Fruit fly (Drosophila melanogaster): Measurements from ENCODE around the gene CG13733.

CG13733 gene

dm6 chr3L:17474711-17475451 lies 3.8 kb downstream of the CG13733 start, which contains the start of the genes UQCR-Q and CG46525 (continued):
- no peak for TF ChIP-seq esg (GFP tag; conservative IDR thresholded peaks at IDR 0.05)
- no peak for TF ChIP-seq slou (GFP tag; optimal IDR thresholded peaks at IDR 0.05)
- TF ChIP-seq Mrtf (GFP tag; IDR thresholded peaks at IDR 0.05): no peak
- no peak for TF ChIP-seq ase (GFP tag; IDR thresholded peaks at IDR 0.05)
- TF ChIP-seq dysf (GFP tag; IDR thresholded peaks at IDR 0.05): no peak
- TF ChIP-seq Drgx (GFP tag; IDR thresholded peaks at IDR 0.05): no peak
- TF ChIP-seq CTCF (GFP tag; optimal IDR thresholded peaks at IDR 0.05): peak; percentile 75
- TF ChIP-seq wek (GFP tag; optimal IDR thresholded peaks at IDR 0.05): no peak
- TF ChIP-seq CG13424 (tag; optimal IDR thresholded peaks at IDR 0.05): peak; percentile 12
- no peak for TF ChIP-seq CG17328 (GFP tag; IDR thresholded peaks at IDR 0.05)
- TF ChIP-seq CG30020 (tag; optimal IDR thresholded peaks at IDR 0.05): no peak
- no peak for TF ChIP-seq CG7372 (GFP tag; IDR thresholded peaks at IDR 0.05)
- TF ChIP-seq CG4328 (GFP tag; optimal IDR thresholded peaks at IDR 0.05): no peak
- TF ChIP-seq E2f1 (GFP tag; IDR thresholded peaks at IDR 0.05): no peak
- TF ChIP-seq CG7987 (GFP tag; optimal IDR thresholded peaks at IDR 0.05): peak; percentile 8
- TF ChIP-seq sc (optimal IDR thresholded peaks at IDR 0.05): no peak
- no peak for TF ChIP-seq sc (GFP tag; optimal IDR thresholded peaks at IDR 0.05)
- no peak for TF ChIP-seq scrt (GFP tag; optimal IDR thresholded peaks at IDR 0.05)
- no peak for TF ChIP-seq Hr51 (GFP tag; optimal IDR thresholded peaks at IDR 0.05)
- no peak for TF ChIP-seq wor (GFP tag; IDR thresholded peaks at IDR 0.05)
- no peak for TF ChIP-seq CG4360 (GFP tag; IDR thresholded peaks at IDR 0.05)
- no peak for TF ChIP-seq Taf1 (GFP tag; IDR thresholded peaks at IDR 0.05)
- no peak for TF ChIP-seq CG7928 (GFP tag; optimal IDR thresholded peaks at IDR 0.05)
- TF ChIP-seq CG17912 (GFP tag; optimal IDR thresholded peaks at IDR 0.05): peak; percentile 70
- no peak for TF ChIP-seq D (optimal IDR thresholded peaks at IDR 0.05)
- TF ChIP-seq D (GFP tag; optimal IDR thresholded peaks at IDR 0.05): no peak
- TF ChIP-seq CG6272 (GFP tag; IDR thresholded peaks at IDR 0.05): no peak
- TF ChIP-seq pb (GFP tag; optimal IDR thresholded peaks at IDR 0.05): no peak
- TF ChIP-seq CG10959 (GFP tag; IDR thresholded peaks at IDR 0.05): no peak
- no peak for TF ChIP-seq ro (GFP tag; IDR thresholded peaks at IDR 0.05)
- TF ChIP-seq caup (GFP tag; optimal IDR thresholded peaks at IDR 0.05; ENCODE audit: severe bottlenecking): no peak
- TF ChIP-seq hb (GFP tag; IDR thresholded peaks at IDR 0.05; ENCODE audit: partially characterized antibody): no peak
- no peak for TF ChIP-seq kni (GFP tag; optimal IDR thresholded peaks at IDR 0.05)
- TF ChIP-seq ftz-f1 (GFP tag; optimal IDR thresholded peaks at IDR 0.05): peak; percentile 80
- TF ChIP-seq Doc2 (GFP tag; IDR thresholded peaks at IDR 0.05): no peak
- no peak for TF ChIP-seq fd3F (GFP tag; optimal IDR thresholded peaks at IDR 0.05)
- peak; percentile 1 for TF ChIP-seq pho (GFP tag; optimal IDR thresholded peaks at IDR 0.05)
- TF ChIP-seq salm (tag; optimal IDR thresholded peaks at IDR 0.05): no peak
- TF ChIP-seq chinmo (GFP tag; IDR thresholded peaks at IDR 0.05; ENCODE audit: partially characterized antibody): peak; percentile 33; the same call in 1 of the 4 replicates
- peak; percentile 45 for TF ChIP-seq BEAF-32 (GFP tag; optimal IDR thresholded peaks at IDR 0.05)
- TF ChIP-seq CG8478 (optimal IDR thresholded peaks at IDR 0.05): no peak
- peak; percentile 99 for TF ChIP-seq gfzf (GFP tag; optimal IDR thresholded peaks at IDR 0.05)
- TF ChIP-seq sr (GFP tag; IDR thresholded peaks at IDR 0.05): no peak
- TF ChIP-seq tll (GFP tag; optimal IDR thresholded peaks at IDR 0.05): peak in 1 of 2 experiments; percentile 15
- no peak for TF ChIP-seq cwo (GFP tag; optimal IDR thresholded peaks at IDR 0.05)
- TF ChIP-seq CG15601 (tag; optimal IDR thresholded peaks at IDR 0.05): peak; percentile 58
- no peak for TF ChIP-seq Asciz (GFP tag; optimal IDR thresholded peaks at IDR 0.05)
- no peak for TF ChIP-seq Rfx (GFP tag; IDR thresholded peaks at IDR 0.05)
- TF ChIP-seq bsh (GFP tag; optimal IDR thresholded peaks at IDR 0.05): no peak
- no peak for TF ChIP-seq fd96Cb (tag; optimal IDR thresholded peaks at IDR 0.05)
- TF ChIP-seq sim (GFP tag; IDR thresholded peaks at IDR 0.05): no peak
